Fruit fly (Drosophila melanogaster): Measurements from ENCODE around the gene CG46523.

CG46523 gene

dm6 chr3L:1885436-1885835 lies 53.5 kb downstream of the CG46523 start, which contains the start of gene Tmhs:
Gene Tmhs, plus strand, starts transcription at chr3L:1885657.
- no peak for TF ChIP-seq CG5204 (GFP tag; optimal IDR thresholded peaks at IDR 0.05)
- peak; percentile 57 for TF ChIP-seq tj (GFP tag; optimal IDR thresholded peaks at IDR 0.05)

- no peak for TF ChIP-seq Crg-1 (GFP tag; optimal IDR thresholded peaks at IDR 0.05)
- no peak for TF ChIP-seq cic (GFP tag; optimal IDR thresholded peaks at IDR 0.05)
- TF ChIP-seq Mnt (GFP tag; optimal IDR thresholded peaks at IDR 0.05) = peak; percentile 7
- peak; percentile 27 for TF ChIP-seq kay (GFP tag; ENCODE audit: borderline replicate concordance)
- TF ChIP-seq cnc (optimal IDR thresholded peaks at IDR 0.05) = no peak
- peak; percentile 87 for TF ChIP-seq bab1 (GFP tag; optimal IDR thresholded peaks at IDR 0.05)
- no peak for TF ChIP-seq CG1620 (GFP tag; optimal IDR thresholded peaks at IDR 0.05)
- peak; percentile 7 for TF ChIP-seq tj (GFP tag; optimal IDR thresholded peaks at IDR 0.05)
Measured at dm6 chr3L:1884652-1885051, 54.3 kb downstream of the CG46523 start, which contains the start of gene Aprt. Gene Aprt, minus strand, starts transcription at chr3L:1885019.
